Fruit fly (Drosophila melanogaster): ENCODE measurements around the gene MED15.

- TF ChIP-seq CTCF (optimal IDR thresholded peaks at IDR 0.05) (no peak), CG8478 (optimal IDR thresholded peaks at IDR 0.05) (no peak)
Measured at dm6 chr2L:440638-441454, 32.0 kb upstream of the MED15 start.

All from S2 (cell line).